Worm (Caenorhabditis elegans) whole organism, L1 larva: ENCODE measurements around the gene Y40B10A.5.

Source experiments
- blmp-1 ChIP-seq: fragments of 150-350 bp; optimal IDR thresholded peaks from 2 replicates; lab custom pipeline; 2014; ENCODE audit warnings: missing biosample characterization, missing genetic modification characterization
- elt-2 ChIP-seq: sonication (generic microtip); optimal IDR thresholded peaks from 2 replicates; lab custom pipeline; 2016; ENCODE audit warnings: missing genetic modification characterization, mild to moderate bottlenecking, inconsistent platforms, missing compliant biosample characterization, missing genetic modification reagents
- lin-14 ChIP-seq: fragments of 200-800 bp; sonication (Bioruptor generic); optimal IDR thresholded peaks from 2 replicates; lab custom pipeline; 2018; ENCODE audit warnings: mild to moderate bottlenecking, missing genetic modification characterization, moderate library complexity, missing compliant biosample characterization
- lsy-2 ChIP-seq, 2 experiments: fragments of 150-350 bp; optimal IDR thresholded peaks; 2 replicates each; lab custom pipeline; 2014; ENCODE audit warnings: missing biosample characterization in 2 of 2, missing genetic modification characterization in 2 of 2
- nhr-84 ChIP-seq: sonication (generic microtip); optimal IDR thresholded peaks from 2 replicates; lab custom pipeline; 2017; ENCODE audit warnings: missing biosample characterization, missing genetic modification characterization
- rnt-1 ChIP-seq: sonication (generic microtip); optimal IDR thresholded peaks from 2 replicates; lab custom pipeline; 2016; ENCODE audit warnings: mild to moderate bottlenecking, missing genetic modification characterization, moderate library complexity, missing compliant biosample characterization

ce11 chrV:2072807-2073206 lies 27.0 kb upstream of the Y40B10A.5 start, which contains the start of gene Y40B10A.9:
- no peak for TF ChIP-seq lin-14 (GFP tag; lab: Kevin White, UChicago)
- no peak for TF ChIP-seq blmp-1
- no peak for TF ChIP-seq lsy-2 (tag; optimal IDR thresholded peaks at IDR 0.05; lab: Kevin White, UChicago)
- no peak for TF ChIP-seq rnt-1 (tag; lab: Kevin White, UChicago)
- TF ChIP-seq elt-2 (tag; lab: Kevin White, UChicago): no peak
- TF ChIP-seq nhr-84 (tag; lab: Kevin White, UChicago): no peak
